Worm (Caenorhabditis elegans) whole organism, L2 larva: Measurements from ENCODE around the gene D1086.2.

Experiments used
- F13H6.1 ChIP-seq: sonication (generic microtip); optimal IDR thresholded peaks from 2 replicates; lab custom pipeline; 2016; ENCODE audit warnings: missing genetic modification characterization, missing compliant biosample characterization
- R02D3.7 ChIP-seq: fragments of 150-350 bp; optimal IDR thresholded peaks from 2 replicates; lab custom pipeline; 2014; ENCODE audit warnings: missing biosample characterization, missing genetic modification characterization
- Y55F3AM.14 ChIP-seq: fragments of 200-800 bp; sonication (Bioruptor generic); optimal IDR thresholded peaks from 2 replicates; lab custom pipeline; 2018; ENCODE audit warnings: mild to moderate bottlenecking, missing genetic modification characterization, missing compliant biosample characterization
- alr-1 ChIP-seq: fragments of 150-350 bp; optimal IDR thresholded peaks from 2 replicates; lab custom pipeline; 2014; ENCODE audit warnings: missing biosample characterization, missing genetic modification characterization
- aly-2 ChIP-seq: fragments of 150-350 bp; optimal IDR thresholded peaks from 2 replicates; lab custom pipeline; 2014; ENCODE audit warnings: missing biosample characterization, missing genetic modification characterization
- blmp-1 ChIP-seq: sonication (generic microtip); optimal IDR thresholded peaks from 2 replicates; lab custom pipeline; 2017; ENCODE audit warnings: missing genetic modification characterization, mild to moderate bottlenecking, missing compliant biosample characterization, antibody characterized with exemption, moderate library complexity; ENCODE audit not compliant: insufficient read depth
- ceh-82 ChIP-seq: fragments of 150-350 bp; optimal IDR thresholded peaks from 2 replicates; lab custom pipeline; 2014; ENCODE audit warnings: missing biosample characterization, missing genetic modification characterization
- crh-2 ChIP-seq: sonication (generic microtip); optimal IDR thresholded peaks from 2 replicates; lab custom pipeline; 2017; ENCODE audit warnings: missing biosample characterization, missing genetic modification characterization
- dmd-4 ChIP-seq: sonication (generic microtip); optimal IDR thresholded peaks from 2 replicates; lab custom pipeline; 2017; ENCODE audit warnings: missing biosample characterization, missing genetic modification characterization
- egl-27 ChIP-seq: sonication (generic microtip); optimal IDR thresholded peaks from 3 replicates; lab custom pipeline; 2017; ENCODE audit warnings: missing biosample characterization, missing genetic modification reagents, missing genetic modification characterization
- elt-1 ChIP-seq: fragments of 150-350 bp; optimal IDR thresholded peaks from 2 replicates; lab custom pipeline; 2014; ENCODE audit warnings: missing biosample characterization, missing genetic modification characterization
- elt-3 ChIP-seq: sonication (generic microtip); optimal IDR thresholded peaks from 2 replicates; lab custom pipeline; 2017; ENCODE audit warnings: missing biosample characterization, missing genetic modification characterization
- fos-1 ChIP-seq: fragments of 150-350 bp; optimal IDR thresholded peaks from 2 replicates; lab custom pipeline; 2014; ENCODE audit warnings: missing biosample characterization, missing genetic modification characterization
- gmeb-1 ChIP-seq: fragments of 150-350 bp; optimal IDR thresholded peaks from 2 replicates; lab custom pipeline; 2014; ENCODE audit warnings: missing biosample characterization, missing genetic modification characterization
- lin-13 ChIP-seq: fragments of 150-350 bp; optimal IDR thresholded peaks from 2 replicates; lab custom pipeline; 2014; ENCODE audit warnings: missing biosample characterization, missing genetic modification reagents, missing genetic modification characterization
- lin-39 ChIP-seq: fragments of 150-350 bp; optimal IDR thresholded peaks from 2 replicates; lab custom pipeline; 2014; ENCODE audit warnings: missing biosample characterization, missing genetic modification reagents, missing genetic modification characterization
- mab-5 ChIP-seq: fragments of 150-350 bp; optimal IDR thresholded peaks from 2 replicates; lab custom pipeline; 2014; ENCODE audit warnings: missing biosample characterization, missing genetic modification characterization
- mbf-1 ChIP-seq: sonication (generic microtip); optimal IDR thresholded peaks from 2 replicates; lab custom pipeline; 2017; ENCODE audit warnings: missing biosample characterization, missing genetic modification characterization
- mdl-1 ChIP-seq, 2 experiments: fragments of 150-350 bp in 1 of 2; sonication (generic microtip) in 1 of 2; optimal IDR thresholded peaks; 2 replicates each; lab custom pipeline; 2017; ENCODE audit warnings: missing biosample characterization in 2 of 2, missing genetic modification characterization in 2 of 2
- nhr-10 ChIP-seq: sonication (generic microtip); optimal IDR thresholded peaks from 2 replicates; lab custom pipeline; 2017; ENCODE audit warnings: missing biosample characterization, missing genetic modification characterization
- nhr-129 ChIP-seq: fragments of 150-350 bp; optimal IDR thresholded peaks from 2 replicates; lab custom pipeline; 2014; ENCODE audit warnings: missing biosample characterization, missing genetic modification characterization
- nhr-21 ChIP-seq: fragments of 150-350 bp; optimal IDR thresholded peaks from 2 replicates; lab custom pipeline; 2014; ENCODE audit warnings: missing biosample characterization, missing genetic modification characterization
- nhr-23 ChIP-seq: fragments of 150-350 bp; optimal IDR thresholded peaks from 2 replicates; lab custom pipeline; 2014; ENCODE audit warnings: missing biosample characterization, missing genetic modification reagents, missing genetic modification characterization
- nhr-25 ChIP-seq: fragments of 150-350 bp; sonication (generic microtip); optimal IDR thresholded peaks from 3 replicates; lab custom pipeline; 2014; ENCODE audit warnings: missing biosample characterization, missing genetic modification characterization
- nhr-77 ChIP-seq: fragments of 150-350 bp; optimal IDR thresholded peaks from 2 replicates; lab custom pipeline; 2014; ENCODE audit warnings: missing biosample characterization, missing genetic modification characterization
- peb-1 ChIP-seq: fragments of 150-350 bp; optimal IDR thresholded peaks from 2 replicates; lab custom pipeline; 2014; ENCODE audit warnings: missing biosample characterization, missing genetic modification characterization
- skn-1 ChIP-seq: sonication (generic microtip); optimal IDR thresholded peaks from 2 replicates; lab custom pipeline; 2017; ENCODE audit warnings: missing biosample characterization, missing genetic modification characterization
- sma-9 ChIP-seq, 2 experiments: fragments of 150-350 bp in 1 of 2; sonication (generic microtip) in 1 of 2; optimal IDR thresholded peaks; 2 replicates each; lab custom pipeline; 2014 to 2016; ENCODE audit warnings: missing genetic modification characterization in 2 of 2, mild to moderate bottlenecking in 1 of 2, missing biosample characterization in 1 of 2, missing compliant biosample characterization in 1 of 2, missing genetic modification reagents in 1 of 2, moderate library complexity in 1 of 2
- snpc-4 ChIP-seq: fragments of 150-350 bp; optimal IDR thresholded peaks from 2 replicates; lab custom pipeline; 2014; ENCODE audit warnings: missing biosample characterization, missing genetic modification characterization
- unc-39 ChIP-seq: fragments of 150-350 bp; optimal IDR thresholded peaks from 2 replicates; lab custom pipeline; 2014; ENCODE audit warnings: missing biosample characterization, missing genetic modification characterization
- unc-55 ChIP-seq: fragments of 150-350 bp; sonication (generic microtip); optimal IDR thresholded peaks from 3 replicates; lab custom pipeline; 2014; ENCODE audit warnings: missing biosample characterization, missing genetic modification reagents, missing genetic modification characterization
- zag-1 ChIP-seq: fragments of 150-350 bp; optimal IDR thresholded peaks from 2 replicates; lab custom pipeline; 2014; ENCODE audit warnings: missing biosample characterization, missing genetic modification characterization
- ztf-1 ChIP-seq: fragments of 200-800 bp; sonication (Bioruptor generic); conservative IDR thresholded peaks from 2 replicates; pipeline ENCODE4 v1.3.6; 2022; ENCODE audit warnings: missing genetic modification characterization, missing compliant biosample characterization
- ztf-11 ChIP-seq: sonication (generic microtip); optimal IDR thresholded peaks from 2 replicates; lab custom pipeline; 2017; ENCODE audit warnings: missing biosample characterization, missing genetic modification characterization

The D1086.2 gene

DNA sequence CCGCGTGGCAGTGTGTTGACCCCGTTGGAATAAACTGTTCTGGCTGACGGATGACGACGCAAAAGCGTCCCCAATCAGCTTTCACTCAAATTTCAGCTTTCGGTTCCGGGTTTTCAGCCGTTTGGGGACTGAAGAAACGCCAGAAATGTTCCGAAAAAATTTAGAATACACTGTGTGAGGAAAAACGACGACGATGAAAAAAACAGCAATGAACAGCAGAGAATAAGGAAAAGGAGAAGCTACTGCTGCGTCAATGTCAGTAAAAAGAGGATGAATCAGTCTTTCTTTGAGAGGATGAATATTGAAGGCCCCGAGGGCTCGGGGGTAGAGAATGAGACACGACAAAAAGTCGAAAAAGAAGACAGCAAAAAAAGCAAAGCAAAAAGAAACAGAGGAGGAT is 30.4 kb upstream of the D1086.2 start:
- TF ChIP-seq Y55F3AM.14 (peak; percentile 3), crh-2 (tag; lab: Kevin White, UChicago) (no peak)

DNA sequence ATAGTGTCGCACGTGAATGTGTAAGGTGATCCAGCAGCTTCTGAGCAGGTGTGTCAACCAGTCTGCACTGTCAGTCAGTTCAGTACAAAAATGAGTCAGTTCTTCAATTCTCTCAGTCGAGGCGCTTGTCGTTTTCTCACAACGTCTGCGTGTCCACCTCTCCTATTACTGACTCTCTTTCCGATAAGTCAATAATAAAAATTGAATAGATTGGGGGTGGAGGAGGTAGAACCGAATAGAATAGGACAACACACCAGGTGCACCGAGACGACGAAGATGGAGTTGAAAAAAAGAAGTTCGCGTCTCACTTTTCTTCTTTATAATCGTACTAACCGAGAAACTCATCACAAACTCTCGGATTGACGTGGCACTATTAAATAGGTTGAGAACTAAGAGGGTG is 29.4 kb upstream of the D1086.2 start:
- TF ChIP-seq ceh-82 (tag; lab: Kevin White, UChicago) (no peak), fos-1 (tag; lab: Kevin White, UChicago) (peak; percentile 52), nhr-129 (tag; lab: Kevin White, UChicago) (peak; percentile 18)

DNA sequence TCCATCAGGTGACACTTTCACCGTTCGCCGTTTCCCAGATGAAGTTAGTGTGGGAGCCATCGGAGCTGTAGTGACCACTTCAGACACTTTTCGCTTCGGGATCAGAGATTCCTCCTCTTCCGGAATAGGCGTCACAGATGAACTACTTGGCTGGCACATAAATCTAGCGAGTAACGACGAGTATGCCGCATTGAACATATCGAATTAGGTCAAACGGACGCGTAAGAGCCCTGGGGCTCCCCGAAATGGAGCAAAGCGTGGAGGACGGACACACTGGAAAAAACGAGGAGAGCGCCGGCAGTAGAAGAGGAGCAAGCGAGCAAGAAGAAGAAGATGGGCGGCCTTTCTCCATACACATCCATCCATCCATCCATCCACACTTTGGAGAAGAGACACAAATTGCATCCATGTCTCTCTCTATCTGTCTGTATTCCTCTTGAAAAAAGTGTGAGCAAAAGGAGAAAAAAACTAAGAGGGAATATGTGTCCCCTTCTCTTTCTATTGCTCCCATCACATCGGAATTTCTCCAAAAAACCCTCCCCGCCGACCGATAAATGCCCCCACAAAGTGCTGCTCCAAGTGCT is 28.0 kb upstream of the D1086.2 start:
- peak; percentile 17 for TF ChIP-seq nhr-129 (tag; lab: Kevin White, UChicago)
- TF ChIP-seq gmeb-1, result no peak
- TF ChIP-seq, all 48 proteins: peak for 1

DNA sequence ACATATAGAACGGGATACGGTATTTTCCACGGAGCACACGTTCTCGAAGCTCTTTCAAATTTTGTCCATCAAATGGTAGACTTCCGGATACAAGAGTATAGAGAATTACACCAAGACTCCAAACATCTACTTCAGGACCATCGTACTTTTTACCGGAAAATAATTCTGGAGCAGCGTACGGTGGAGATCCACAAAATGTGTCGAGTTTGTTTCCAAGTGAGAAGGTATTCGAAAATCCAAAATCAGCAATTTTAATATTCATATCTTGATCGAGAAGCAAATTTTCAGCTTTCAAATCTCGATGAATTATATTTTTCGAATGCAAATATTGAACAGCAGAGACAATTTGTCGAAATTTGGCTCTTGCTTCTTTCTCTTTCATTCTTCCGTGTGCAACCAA is 24.7 kb upstream of the D1086.2 start:
- TF ChIP-seq alr-1 (tag; lab: Kevin White, UChicago) (no peak), ztf-11 (tag; lab: Kevin White, UChicago) (no peak), R02D3.7 (tag; lab: Kevin White, UChicago) (no peak), nhr-129 (tag; lab: Kevin White, UChicago) (no peak), elt-1 (tag; lab: Kevin White, UChicago) (no peak), nhr-21 (tag; lab: Kevin White, UChicago) (no peak), mbf-1 (tag; lab: Kevin White, UChicago) (no peak), egl-27 (no peak), sma-9 (GFP tag; optimal IDR thresholded peaks at IDR 0.05; lab: Kevin White, UChicago) (no peak), sma-9 (tag; optimal IDR thresholded peaks at IDR 0.05; lab: Kevin White, UChicago) (no peak)

DNA sequence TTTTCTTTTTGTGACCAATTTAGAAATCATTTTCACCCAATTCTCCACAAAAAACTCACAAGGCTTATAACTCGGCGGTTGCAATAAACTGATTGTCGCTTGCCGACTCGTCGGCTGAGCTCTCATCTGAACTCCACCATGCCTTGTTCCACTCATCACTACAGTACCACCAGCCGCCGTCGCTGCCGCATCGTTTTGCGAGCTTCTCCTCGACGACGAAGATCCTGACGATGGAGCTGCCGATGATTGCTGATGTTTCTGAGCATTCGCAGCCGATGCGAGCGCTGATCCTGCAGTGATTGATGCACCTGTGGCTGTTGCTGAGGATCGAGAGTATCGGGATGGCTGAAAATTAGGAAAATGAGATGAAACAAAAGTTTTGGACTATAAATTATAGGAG is 22.2 kb upstream of the D1086.2 start:
- TF ChIP-seq fos-1 (tag; lab: Kevin White, UChicago) (no peak), elt-3 (tag; lab: Kevin White, UChicago) (no peak), peb-1 (no peak), skn-1 (tag; lab: Kevin White, UChicago) (no peak), ztf-1 (no peak), lin-13 (GFP tag; lab: Kevin White, UChicago) (no peak), unc-55 (GFP tag; lab: Kevin White, UChicago) (no peak), zag-1 (no peak), nhr-21 (tag; lab: Kevin White, UChicago) (no peak), dmd-4 (tag; lab: Kevin White, UChicago) (no peak), mab-5 (tag; lab: Kevin White, UChicago) (no peak), nhr-10 (tag; lab: Kevin White, UChicago) (no peak), aly-2 (no peak), Y55F3AM.14 (no peak), egl-27 (no peak), lin-39 (tag; lab: Kevin White, UChicago) (no peak), unc-39 (tag; lab: Kevin White, UChicago) (no peak)

DNA sequence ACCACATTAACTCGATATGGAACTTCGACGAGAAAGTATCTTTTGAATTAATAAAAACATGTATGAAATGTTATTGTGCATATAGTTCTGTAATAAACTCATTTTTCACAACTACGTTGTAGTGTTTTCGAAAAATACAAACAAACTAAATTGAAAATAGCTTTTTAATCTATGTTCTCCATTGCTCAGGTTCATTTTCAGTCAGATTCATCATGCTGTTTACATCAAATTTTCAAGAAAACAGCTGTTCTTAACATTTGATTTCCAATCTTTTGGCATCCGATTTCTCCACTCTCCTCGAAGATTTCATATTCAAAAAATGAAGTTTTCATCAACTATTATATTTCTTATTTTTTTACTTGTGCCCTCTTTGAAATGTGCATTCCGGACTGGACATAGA is 11.6 kb upstream of the D1086.2 start, which contains the start of gene H39E23.2:
TSS of gene H39E23.2 (plus strand) at position 301 of the 400 bp plus-strand sequence.
- no peak for TF ChIP-seq snpc-4 (tag; lab: Kevin White, UChicago)
- TF ChIP-seq F13H6.1 (tag; lab: Kevin White, UChicago), result no peak
- TF ChIP-seq Y55F3AM.14, result no peak
- no peak for TF ChIP-seq nhr-10 (tag; lab: Kevin White, UChicago)
- no peak for TF ChIP-seq blmp-1
- TF ChIP-seq R02D3.7 (tag; lab: Kevin White, UChicago), result no peak
- TF ChIP-seq nhr-25 (tag; lab: Kevin White, UChicago), result no peak
- no peak for TF ChIP-seq mbf-1 (tag; lab: Kevin White, UChicago)
- TF ChIP-seq mdl-1 (tag; optimal IDR thresholded peaks at IDR 0.05; lab: Kevin White, UChicago), result no peak
- no peak for TF ChIP-seq peb-1
- TF ChIP-seq gmeb-1, result no peak
- TF ChIP-seq alr-1 (tag; lab: Kevin White, UChicago), result no peak
- TF ChIP-seq fos-1 (tag; lab: Kevin White, UChicago), result no peak
- no peak for TF ChIP-seq sma-9 (GFP tag; optimal IDR thresholded peaks at IDR 0.05; lab: Kevin White, UChicago)
- TF ChIP-seq sma-9 (tag; optimal IDR thresholded peaks at IDR 0.05; lab: Kevin White, UChicago), result no peak
- no peak for TF ChIP-seq nhr-23 (tag; lab: Kevin White, UChicago)
- no peak for TF ChIP-seq unc-55 (GFP tag; lab: Kevin White, UChicago)
- TF ChIP-seq skn-1 (tag; lab: Kevin White, UChicago), result no peak
- TF ChIP-seq zag-1, result no peak
- no peak for TF ChIP-seq nhr-77
- no peak for TF ChIP-seq mab-5 (tag; lab: Kevin White, UChicago)
- TF ChIP-seq, all 48 proteins: peak for 0
